Worm (Caenorhabditis elegans): ENCODE results near the gene sri-63.

ce11 chrII:3248043-3248718, 39.0 kb upstream of the sri-63 start, which contains the start of the genes fbxc-50 and C17F4.2:
- TF ChIP-seq him-1 (tag; optimal IDR thresholded peaks at IDR 0.05): no peak
- TF ChIP-seq dao-5 (tag; optimal IDR thresholded peaks at IDR 0.05): no peak

Measured in whole organism, L4/young adult.